Fruit fly (Drosophila melanogaster) whole organism, wandering third instar larva: ENCODE data around the gene Frmd5.

Experiments
- Abd-B ChIP-seq: fragments of >200 bp; optimal IDR thresholded peaks from 2 replicates; lab custom pipeline; 2017; ENCODE audit warnings: missing biosample characterization, missing genetic modification characterization
- CG32264 ChIP-seq: fragments of 200-800 bp; sonication (Bioruptor generic); optimal IDR thresholded peaks from 2 replicates; lab custom pipeline; 2016; ENCODE audit warnings: missing biosample characterization, missing genetic modification characterization
- CG9705 ChIP-seq: fragments of 200-800 bp; sonication (Bioruptor generic); optimal IDR thresholded peaks from 2 replicates; lab custom pipeline; 2018; ENCODE audit warnings: missing biosample characterization, mild to moderate bottlenecking, missing genetic modification characterization
- CrebA ChIP-seq: fragments of 200-800 bp; sonication (Bioruptor generic); optimal IDR thresholded peaks from 2 replicates; lab custom pipeline; 2016; ENCODE audit warnings: missing biosample characterization, mild to moderate bottlenecking, missing genetic modification characterization, borderline replicate concordance
- Dfd ChIP-seq: fragments of >200 bp; optimal IDR thresholded peaks from 2 replicates; lab custom pipeline; 2017; ENCODE audit warnings: missing biosample characterization, missing genetic modification characterization
- Dif ChIP-seq: fragments of 200-275, 200-300 bp; sonication (Bioruptor generic); optimal IDR thresholded peaks from 2 replicates; lab custom pipeline; 2018; ENCODE audit warnings: missing biosample characterization, missing genetic modification characterization; ENCODE audit not compliant: partially characterized antibody
- GATAd ChIP-seq: sonication (Bioruptor generic); optimal IDR thresholded peaks from 2 replicates; lab custom pipeline; 2016; ENCODE audit warnings: missing biosample characterization, missing genetic modification characterization
- HLH106 ChIP-seq: fragments of 200-800 bp; optimal IDR thresholded peaks from 3 replicates; lab custom pipeline; 2019; ENCODE audit warnings: missing biosample characterization, mild to moderate bottlenecking, missing genetic modification characterization, moderate library complexity
- Hnf4 ChIP-seq: fragments of 200-800 bp; sonication (Bioruptor generic); optimal IDR thresholded peaks from 2 replicates; lab custom pipeline; 2016; ENCODE audit warnings: missing biosample characterization, mild to moderate bottlenecking, missing genetic modification characterization
- Hr78 ChIP-seq: fragments of >200 bp; optimal IDR thresholded peaks from 2 replicates; lab custom pipeline; 2017; ENCODE audit warnings: missing biosample characterization, missing genetic modification characterization
- Hr83 ChIP-seq: fragments of 200-300 bp; sonication (Bioruptor generic); optimal IDR thresholded peaks from 2 replicates; lab custom pipeline; 2016; ENCODE audit warnings: missing biosample characterization, mild to moderate bottlenecking, missing genetic modification characterization, moderate library complexity; ENCODE audit not compliant: poor library complexity, severe bottlenecking
- Jra ChIP-seq: sonication (Bioruptor generic); optimal IDR thresholded peaks from 2 replicates; lab custom pipeline; 2016; ENCODE audit warnings: missing biosample characterization, missing genetic modification characterization
- Mio ChIP-seq: sonication (Bioruptor generic); optimal IDR thresholded peaks from 2 replicates; lab custom pipeline; 2016; ENCODE audit warnings: missing biosample characterization, missing genetic modification characterization
- Myc ChIP-seq: fragments of >200 bp; optimal IDR thresholded peaks from 2 replicates; lab custom pipeline; 2017
- N ChIP-seq: fragments of >200 bp; optimal IDR thresholded peaks from 2 replicates; lab custom pipeline; 2018; ENCODE audit warnings: missing biosample characterization, missing external identifiers, missing genetic modification characterization
- OdsH ChIP-seq: fragments of 200-800 bp; sonication (Bioruptor generic); optimal IDR thresholded peaks from 2 replicates; lab custom pipeline; 2016; ENCODE audit warnings: missing biosample characterization, mild to moderate bottlenecking, missing genetic modification characterization
- Rel ChIP-seq, 2 experiments: fragments of 200-800 bp; sonication (Bioruptor generic) in 1 of 2; optimal IDR thresholded peaks; 2 replicates in 1 of 2; 3 replicates in 1 of 2; lab custom pipeline; 2016 to 2019; ENCODE audit warnings: mild to moderate bottlenecking in 2 of 2, missing biosample characterization in 2 of 2, missing genetic modification characterization in 2 of 2, moderate library complexity in 1 of 2
- Sp1 ChIP-seq: fragments of 200-800 bp; sonication (Bioruptor generic); optimal IDR thresholded peaks from 3 replicates; lab custom pipeline; 2019; ENCODE audit warnings: missing biosample characterization, mild to moderate bottlenecking, missing genetic modification characterization, moderate library complexity
- br ChIP-seq: fragments of 200-800 bp; sonication (Bioruptor generic); optimal IDR thresholded peaks from 2 replicates; lab custom pipeline; 2016; ENCODE audit warnings: missing biosample characterization, missing genetic modification characterization
- brk ChIP-seq: fragments of 200-800 bp; sonication (Bioruptor generic); optimal IDR thresholded peaks from 2 replicates; lab custom pipeline; 2016; ENCODE audit warnings: missing biosample characterization, mild to moderate bottlenecking, missing genetic modification characterization
- dl ChIP-seq, 2 experiments: fragments of 175-275, 200-275 bp in 1 of 2; fragments of 200-275 bp in 1 of 2; sonication (Bioruptor generic); optimal IDR thresholded peaks; lab custom pipeline; 2018; ENCODE audit warnings: mild to moderate bottlenecking in 2 of 2, missing biosample characterization in 2 of 2, missing genetic modification characterization in 2 of 2, moderate library complexity in 2 of 2; ENCODE audit not compliant: partially characterized antibody in 2 of 2, insufficient read depth in 1 of 2
- dmrt93B ChIP-seq: fragments of 200-800 bp; sonication (Bioruptor generic); optimal IDR thresholded peaks from 2 replicates; lab custom pipeline; 2018; ENCODE audit warnings: missing biosample characterization, mild to moderate bottlenecking, missing genetic modification characterization
- dsf ChIP-seq: sonication (Bioruptor generic); optimal IDR thresholded peaks from 2 replicates; lab custom pipeline; 2016; ENCODE audit warnings: missing biosample characterization, missing genetic modification characterization, borderline replicate concordance
- ey ChIP-seq: fragments of 200-800 bp; sonication (Bioruptor generic); optimal IDR thresholded peaks from 2 replicates; lab custom pipeline; 2016; ENCODE audit warnings: missing biosample characterization, missing genetic modification characterization
- foxo ChIP-seq, 2 experiments: fragments of 200-800 bp; sonication (Bioruptor generic); optimal IDR thresholded peaks; 2 replicates in 1 of 2; 3 replicates in 1 of 2; lab custom pipeline; 2016 to 2017; ENCODE audit warnings: missing biosample characterization in 2 of 2, missing genetic modification characterization in 2 of 2
- fru ChIP-seq: fragments of 200-800 bp; sonication (Bioruptor generic); optimal IDR thresholded peaks from 3 replicates; lab custom pipeline; 2016; ENCODE audit warnings: missing biosample characterization, mild to moderate bottlenecking, missing genetic modification characterization
- h ChIP-seq: fragments of 200-800 bp; sonication (Bioruptor generic); optimal IDR thresholded peaks from 3 replicates; lab custom pipeline; 2016; ENCODE audit warnings: missing biosample characterization, mild to moderate bottlenecking, missing genetic modification characterization
- jim ChIP-seq: fragments of 175-275, 200-325 bp; sonication (Bioruptor generic); optimal IDR thresholded peaks from 2 replicates; lab custom pipeline; 2016; ENCODE audit warnings: missing biosample characterization, mild to moderate bottlenecking, missing genetic modification characterization
- lola ChIP-seq: fragments of >200 bp; optimal IDR thresholded peaks from 2 replicates; lab custom pipeline; 2017; ENCODE audit warnings: missing biosample characterization, missing genetic modification characterization
- pan ChIP-seq: fragments of >200 bp; optimal IDR thresholded peaks from 2 replicates; lab custom pipeline; 2017
- psq ChIP-seq: fragments of 200-800 bp; sonication (Bioruptor generic); optimal IDR thresholded peaks from 3 replicates; lab custom pipeline; 2017; ENCODE audit warnings: missing biosample characterization, mild to moderate bottlenecking, missing genetic modification characterization, moderate library complexity
- rgr ChIP-seq: fragments of 200-800 bp; sonication (Bioruptor generic); optimal IDR thresholded peaks from 3 replicates; lab custom pipeline; 2016; ENCODE audit warnings: missing biosample characterization, mild to moderate bottlenecking, missing genetic modification characterization
- sage ChIP-seq: fragments of 200-800 bp; sonication (Bioruptor generic); optimal IDR thresholded peaks from 2 replicates; lab custom pipeline; 2016; ENCODE audit warnings: missing biosample characterization, mild to moderate bottlenecking, missing genetic modification characterization
- sv ChIP-seq: fragments of 200-800 bp; sonication (Bioruptor generic); optimal IDR thresholded peaks from 3 replicates; lab custom pipeline; 2016; ENCODE audit warnings: missing biosample characterization, missing genetic modification characterization
- tai ChIP-seq: sonication (Bioruptor generic); optimal IDR thresholded peaks from 2 replicates; lab custom pipeline; 2016; ENCODE audit warnings: missing biosample characterization, missing genetic modification characterization
- usp ChIP-seq: fragments of >200 bp; optimal IDR thresholded peaks from 2 replicates; lab custom pipeline; 2017; ENCODE audit warnings: missing biosample characterization, missing genetic modification characterization
- woc ChIP-seq: sonication (Bioruptor generic); optimal IDR thresholded peaks from 2 replicates; lab custom pipeline; 2016; ENCODE audit warnings: missing biosample characterization, mild to moderate bottlenecking, missing genetic modification characterization

Gene Frmd5

DNA sequence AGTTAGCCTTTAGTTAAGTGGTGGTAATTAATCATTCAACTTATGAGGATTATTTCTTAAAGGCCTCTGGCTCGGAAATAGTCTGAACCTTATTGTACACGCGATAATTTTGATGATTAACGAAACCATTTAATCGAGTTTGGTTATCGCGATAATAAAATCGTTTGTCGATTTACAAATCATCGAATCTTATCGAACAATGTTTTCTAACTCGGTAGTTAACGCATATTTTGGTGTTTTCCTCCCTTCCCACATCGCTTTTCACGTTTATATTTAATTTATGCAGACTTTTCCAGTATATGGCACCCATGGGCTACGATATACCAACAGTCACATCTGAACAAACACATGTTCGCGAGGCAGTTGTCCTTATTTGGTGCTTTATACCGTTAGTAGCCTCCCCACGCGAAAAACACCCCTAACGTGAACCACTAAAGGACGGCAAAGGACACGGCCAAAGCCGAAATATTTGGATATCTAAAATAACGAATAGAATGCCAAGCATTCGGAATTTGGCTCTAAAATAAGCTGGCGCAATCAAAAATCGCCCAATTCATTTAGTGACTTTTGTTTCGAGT lies at the start of gene Frmd5:
Gene Frmd5, plus strand, starts transcription at position 414 of the 578 bp plus-strand sequence.
- TF ChIP-seq Dfd (GFP tag; lab: Kevin White, UChicago) (no peak), dmrt93B (GFP tag; lab: Kevin White, UChicago) (no peak)

DNA sequence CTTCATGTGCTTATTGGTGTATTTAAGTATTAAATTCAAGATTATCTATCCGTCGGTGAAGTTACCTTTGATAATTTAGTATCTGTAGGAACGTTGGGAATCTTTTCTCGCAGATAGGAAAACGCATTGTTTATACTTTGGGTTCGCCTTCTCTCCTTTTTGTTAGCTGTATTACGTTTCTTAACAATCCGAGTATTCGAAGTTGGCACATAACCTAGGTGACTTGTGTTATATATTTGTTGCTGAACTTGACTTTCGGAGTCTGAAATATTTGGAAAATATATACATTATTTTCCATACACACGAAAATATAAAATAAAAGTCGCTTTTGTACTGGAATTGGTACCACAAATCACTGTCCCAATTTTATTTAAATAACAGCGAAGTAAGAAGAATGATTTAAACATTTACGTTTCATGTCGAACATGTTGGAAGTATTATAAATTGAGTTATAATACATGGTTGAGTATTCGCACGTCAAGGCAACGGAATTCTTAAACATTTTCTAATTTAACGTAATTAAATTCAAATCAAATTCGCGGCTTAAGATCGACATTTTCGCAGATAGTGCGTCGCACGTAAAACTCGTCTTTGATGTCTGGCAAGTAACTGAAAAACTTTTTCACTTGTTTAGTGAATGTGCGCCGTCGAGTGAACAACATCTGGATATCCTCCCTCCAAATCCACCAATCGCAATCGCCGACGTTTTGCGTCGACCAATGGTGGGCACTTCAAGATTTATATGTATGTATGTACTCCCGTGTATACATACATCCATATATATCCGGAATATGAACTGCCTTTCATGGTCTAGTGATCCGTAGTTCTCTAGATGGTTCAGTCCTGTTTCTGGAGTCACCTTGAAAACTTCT lies 49.2 kb upstream of the Frmd5 start, which contains the start of gene Hand:
Gene Hand, minus strand, starts transcription at position 588 of the 872 bp plus-strand sequence.
- TF ChIP-seq psq (GFP tag; lab: Kevin White, UChicago): no peak

DNA sequence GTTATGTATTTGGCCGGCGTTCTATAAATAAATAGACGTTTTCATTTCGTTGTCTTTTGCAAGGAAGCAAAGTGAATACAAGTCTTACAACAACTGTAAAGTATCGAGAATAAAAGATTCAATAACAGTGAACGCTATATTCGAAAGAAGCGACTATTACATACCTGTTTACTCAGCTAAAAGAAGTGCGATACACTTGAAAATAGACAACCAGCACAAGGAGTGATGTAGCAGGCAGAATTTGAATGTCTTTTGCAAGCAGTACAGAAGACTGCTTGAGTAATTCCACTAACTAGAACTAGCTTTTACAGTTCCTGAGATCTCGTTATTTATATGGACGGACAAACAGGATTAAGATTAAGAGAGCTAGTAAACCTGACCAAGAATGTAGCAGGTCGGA lies 45.9 kb upstream of the Frmd5 start:
- peak; percentile 72 for TF ChIP-seq Dif (GFP tag; lab: Kevin White, UChicago)
- no peak for TF ChIP-seq psq (GFP tag; lab: Kevin White, UChicago)
- peak; percentile 33 for TF ChIP-seq N (GFP tag; lab: Kevin White, UChicago)
- TF ChIP-seq, all 38 proteins: peak for 2

DNA sequence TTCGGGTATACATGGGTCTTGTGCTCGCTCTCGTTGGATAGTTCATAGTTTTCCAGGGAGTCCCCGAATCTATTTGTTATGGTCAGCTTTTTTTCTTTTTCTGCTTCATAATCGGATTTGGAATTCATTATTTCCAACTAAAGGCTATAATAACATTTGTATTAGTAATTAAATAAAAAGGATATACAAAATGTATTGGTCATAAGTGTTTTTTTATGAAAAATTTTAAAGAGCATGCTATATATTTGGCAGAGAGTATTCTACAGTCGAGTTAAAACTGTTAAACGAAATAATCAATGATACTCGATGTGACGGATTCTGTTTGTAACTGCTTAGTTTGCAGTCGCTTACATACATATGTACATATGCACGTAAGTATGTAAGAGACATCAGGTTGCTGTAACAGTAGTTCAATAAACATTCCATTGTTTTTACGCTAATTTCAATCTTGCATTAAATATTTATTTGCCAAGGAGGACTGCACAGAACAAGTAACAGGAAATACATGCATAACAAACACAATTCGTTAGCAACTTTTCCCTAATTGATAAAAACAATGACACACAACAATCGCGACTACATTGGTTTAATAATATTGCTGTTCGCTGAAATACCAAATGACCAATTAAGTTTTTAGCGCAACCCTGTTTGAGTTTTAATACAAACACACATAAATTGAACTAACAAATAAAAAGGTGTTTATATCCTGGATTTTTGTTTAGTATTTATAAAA lies 45.0 kb upstream of the Frmd5 start:
- TF ChIP-seq sage (GFP tag; lab: Kevin White, UChicago) (peak; percentile 37), lola (GFP tag; lab: Kevin White, UChicago) (no peak), fru (GFP tag; lab: Kevin White, UChicago) (no peak), tai (no peak)

DNA sequence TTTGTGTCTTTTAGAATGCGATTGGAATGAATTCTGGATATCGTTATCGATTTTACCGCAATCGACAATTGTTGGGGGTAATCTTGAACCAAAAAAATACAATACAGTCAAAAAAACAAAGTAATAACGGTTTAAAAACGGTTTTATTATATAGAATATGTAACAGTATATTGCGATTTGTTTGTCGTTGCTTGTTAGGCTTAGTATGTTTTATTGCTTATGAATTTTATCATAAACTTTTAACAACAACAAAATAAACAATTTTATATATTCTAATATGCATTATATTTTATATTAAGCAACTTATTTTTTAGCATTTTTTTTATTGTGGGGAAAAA lies 44.5 kb upstream of the Frmd5 start, which contains the start of gene CYLD:
Gene CYLD, minus strand, starts transcription at position 38 of the 338 bp plus-strand sequence.
- no peak for TF ChIP-seq GATAd
- TF ChIP-seq HLH106 (tag; lab: Kevin White, UChicago): peak; percentile 60
- no peak for TF ChIP-seq CrebA (GFP tag; lab: Kevin White, UChicago)
- peak; percentile 68 for TF ChIP-seq brk (GFP tag; lab: Kevin White, UChicago)
- peak; percentile 50 for TF ChIP-seq OdsH (GFP tag; lab: Kevin White, UChicago)
- TF ChIP-seq Jra (GFP tag; lab: Kevin White, UChicago): peak; percentile 56
- TF ChIP-seq Hnf4 (GFP tag; lab: Kevin White, UChicago): peak; percentile 70
- peak; percentile 7 for TF ChIP-seq sage (GFP tag; lab: Kevin White, UChicago)
- no peak for TF ChIP-seq Mio (GFP tag; lab: Kevin White, UChicago)
- no peak for TF ChIP-seq fru (GFP tag; lab: Kevin White, UChicago)
- TF ChIP-seq psq (GFP tag; lab: Kevin White, UChicago): peak; percentile 25
- peak in 1 of 2 experiments; percentile 62 for TF ChIP-seq foxo (GFP tag; optimal IDR thresholded peaks at IDR 0.05; lab: Kevin White, UChicago)
- TF ChIP-seq br (GFP tag; lab: Kevin White, UChicago): no peak
- peak; percentile 4 for TF ChIP-seq woc (GFP tag; lab: Kevin White, UChicago)
- no peak for TF ChIP-seq Dfd (GFP tag; lab: Kevin White, UChicago)
- peak; percentile 34 for TF ChIP-seq CG9705 (GFP tag; lab: Kevin White, UChicago)
- no peak for TF ChIP-seq sv (GFP tag; lab: Kevin White, UChicago)
- peak; percentile 14 for TF ChIP-seq ey
- no peak for TF ChIP-seq dmrt93B (GFP tag; lab: Kevin White, UChicago)
- TF ChIP-seq Hr83 (GFP tag; lab: Kevin White, UChicago): no peak
- no peak for TF ChIP-seq dsf
- TF ChIP-seq h: no peak
- TF ChIP-seq CG32264 (GFP tag; lab: Kevin White, UChicago): no peak
- TF ChIP-seq jim (GFP tag; lab: Kevin White, UChicago): no peak
- TF ChIP-seq dl (GFP tag; optimal IDR thresholded peaks at IDR 0.05; lab: Kevin White, UChicago; ENCODE audit: insufficient read depth in 1 of 2, partially characterized antibody in 2 of 2): no peak
- TF ChIP-seq Dif (GFP tag; lab: Kevin White, UChicago): no peak
- TF ChIP-seq Abd-B (GFP tag; lab: Kevin White, UChicago): no peak
- no peak for TF ChIP-seq N (GFP tag; lab: Kevin White, UChicago)
- no peak for TF ChIP-seq Sp1 (GFP tag; lab: Kevin White, UChicago)
- no peak for TF ChIP-seq lola (GFP tag; lab: Kevin White, UChicago)
- TF ChIP-seq rgr (GFP tag; lab: Kevin White, UChicago): peak; percentile 64
- TF ChIP-seq usp (GFP tag; lab: Kevin White, UChicago): no peak
- no peak for TF ChIP-seq Myc
- TF ChIP-seq pan (lab: Kevin White, UChicago): no peak
- TF ChIP-seq tai: no peak
- no peak for TF ChIP-seq Hr78 (GFP tag; lab: Kevin White, UChicago)
- TF ChIP-seq Rel (GFP tag; optimal IDR thresholded peaks at IDR 0.05; lab: Kevin White, UChicago): no peak
- no peak for TF ChIP-seq Rel (tag; optimal IDR thresholded peaks at IDR 0.05; lab: Kevin White, UChicago)
